Worm (Caenorhabditis elegans) whole organism, L4 larva: ENCODE data around the gene marc-5.

ENCODE experiments used
- T20F7.1 ChIP-seq: fragments of 200-800 bp; sonication (Bioruptor generic); optimal IDR thresholded peaks from 2 replicates; lab custom pipeline; 2018; ENCODE audit warnings: mild to moderate bottlenecking, missing genetic modification characterization, missing compliant biosample characterization
- Y105C5A.15 ChIP-seq: fragments of 200-800 bp; sonication (Bioruptor generic); IDR thresholded peaks from 2 replicates; pipeline ENCODE4 v1.3.6; 2022; ENCODE audit warnings: missing genetic modification characterization, missing compliant biosample characterization
- Y5F2A.4 ChIP-seq: fragments of 200-800 bp; sonication (Bioruptor generic); optimal IDR thresholded peaks from 2 replicates; lab custom pipeline; 2018; ENCODE audit warnings: mild to moderate bottlenecking, missing genetic modification characterization, missing compliant biosample characterization
- ZK546.5 ChIP-seq, 2 experiments: sonication (generic microtip); optimal IDR thresholded peaks; 2 replicates each; lab custom pipeline; 2017; ENCODE audit warnings: missing biosample characterization in 2 of 2, missing genetic modification characterization in 2 of 2
- aha-1 ChIP-seq: fragments of 150-350 bp; peaks from one replicate; lab custom pipeline; 2014; ENCODE audit warnings: missing biosample characterization, missing genetic modification characterization
- ceh-28 ChIP-seq: fragments of 150-350 bp; optimal IDR thresholded peaks from 2 replicates; lab custom pipeline; 2014; ENCODE audit warnings: missing biosample characterization, missing genetic modification reagents, missing genetic modification characterization
- ceh-32 ChIP-seq: sonication (generic microtip); optimal IDR thresholded peaks from 2 replicates; lab custom pipeline; 2016; ENCODE audit warnings: mild to moderate bottlenecking, missing genetic modification characterization, missing compliant biosample characterization; ENCODE audit not compliant: poor library complexity
- ceh-62 ChIP-seq: sonication (generic microtip); optimal IDR thresholded peaks from 2 replicates; lab custom pipeline; 2017; ENCODE audit warnings: missing biosample characterization, missing genetic modification characterization
- ceh-82 ChIP-seq: sonication (generic microtip); optimal IDR thresholded peaks from 2 replicates; lab custom pipeline; 2017; ENCODE audit warnings: missing biosample characterization, missing genetic modification characterization
- ces-1 ChIP-seq: fragments of 150-350 bp; sonication (generic microtip); optimal IDR thresholded peaks from 4 replicates; lab custom pipeline; 2014; ENCODE audit warnings: missing biosample characterization, missing genetic modification reagents, missing genetic modification characterization
- cey-2 ChIP-seq: sonication (generic microtip); optimal IDR thresholded peaks from 3 replicates; lab custom pipeline; 2017; ENCODE audit warnings: missing genetic modification characterization, mild to moderate bottlenecking, missing compliant biosample characterization, antibody characterized with exemption, borderline replicate concordance; ENCODE audit not compliant: insufficient read depth
- ctbp-1 ChIP-seq: fragments of 200-800 bp; sonication (Bioruptor generic); IDR thresholded peaks from 2 replicates; pipeline ENCODE4 v1.3.6; 2022; ENCODE audit warnings: missing genetic modification reagents, missing genetic modification characterization, missing compliant biosample characterization
- daf-16 ChIP-seq, 3 experiments: sonication (generic microtip); optimal IDR thresholded peaks; 2 replicates each; lab custom pipeline; 2016 to 2017; ENCODE audit warnings: missing genetic modification characterization in 3 of 3, missing genetic modification reagents in 3 of 3, mild to moderate bottlenecking in 2 of 3, missing compliant biosample characterization in 2 of 3, missing biosample characterization in 1 of 3, moderate library complexity in 1 of 3
- daf-19 ChIP-seq: fragments of 200-800 bp; sonication (Bioruptor generic); conservative IDR thresholded peaks from 2 replicates; pipeline ENCODE4 v1.3.6; 2022; ENCODE audit warnings: missing genetic modification characterization, missing compliant biosample characterization
- dmd-6 ChIP-seq: fragments of 200-800 bp; sonication (Bioruptor generic); IDR thresholded peaks from 2 replicates; pipeline ENCODE4 v1.3.6; 2022; ENCODE audit warnings: missing genetic modification reagents, missing genetic modification characterization, missing compliant biosample characterization
- dve-1 ChIP-seq: sonication (generic microtip); optimal IDR thresholded peaks from 2 replicates; lab custom pipeline; 2017; ENCODE audit warnings: antibody characterized with exemption, mild to moderate bottlenecking, missing genetic modification characterization, missing compliant biosample characterization; ENCODE audit not compliant: insufficient read depth
- egl-43 ChIP-seq: fragments of 200-800 bp; sonication (Bioruptor generic); IDR thresholded peaks from 2 replicates; pipeline ENCODE4 v1.3.6; 2022; ENCODE audit warnings: missing genetic modification reagents, missing genetic modification characterization, missing compliant biosample characterization
- fos-1 ChIP-seq: fragments of 150-350 bp; optimal IDR thresholded peaks from 2 replicates; lab custom pipeline; 2014; ENCODE audit warnings: missing biosample characterization, missing genetic modification characterization
- hlh-11 ChIP-seq: fragments of 200-800 bp; sonication (Bioruptor generic); optimal IDR thresholded peaks from 2 replicates; lab custom pipeline; 2018; ENCODE audit warnings: mild to moderate bottlenecking, missing genetic modification characterization, missing compliant biosample characterization
- lin-13 ChIP-seq: fragments of 150-350 bp; optimal IDR thresholded peaks from 2 replicates; lab custom pipeline; 2014; ENCODE audit warnings: missing biosample characterization, missing genetic modification reagents, missing genetic modification characterization
- lsy-2 ChIP-seq, 2 experiments: fragments of 150-350 bp in 1 of 2; sonication (generic microtip) in 1 of 2; optimal IDR thresholded peaks; 2 replicates each; lab custom pipeline; 2014 to 2017; ENCODE audit warnings: missing biosample characterization in 2 of 2, missing genetic modification characterization in 2 of 2
- madf-5 ChIP-seq, 2 experiments: fragments of 200-800 bp; sonication (Bioruptor generic); IDR thresholded peaks; 2 replicates each; pipeline ENCODE4 v1.3.6; 2022; ENCODE audit warnings: missing compliant biosample characterization in 2 of 2, missing genetic modification characterization in 2 of 2
- mdl-1 ChIP-seq, 2 experiments: fragments of 150-350 bp in 1 of 2; sonication (generic microtip) in 1 of 2; optimal IDR thresholded peaks; 2 replicates each; lab custom pipeline; 2014 to 2017; ENCODE audit warnings: missing biosample characterization in 2 of 2, missing genetic modification characterization in 2 of 2
- mdt-29 ChIP-seq: fragments of 200-800 bp; sonication (Bioruptor generic); IDR thresholded peaks from 2 replicates; pipeline ENCODE4 v1.3.6; 2022; ENCODE audit warnings: missing genetic modification reagents, missing genetic modification characterization, missing compliant biosample characterization
- mep-1 ChIP-seq: fragments of 150-350 bp; sonication (generic microtip); optimal IDR thresholded peaks from 3 replicates; lab custom pipeline; 2014; ENCODE audit warnings: missing biosample characterization, missing genetic modification characterization
- mes-2 ChIP-seq: sonication (generic microtip); optimal IDR thresholded peaks from 2 replicates; lab custom pipeline; 2016; ENCODE audit warnings: missing genotype, mild to moderate bottlenecking, missing genetic modification characterization, missing compliant biosample characterization; ENCODE audit not compliant: poor library complexity, severe bottlenecking
- mxl-3 ChIP-seq: fragments of 200-800 bp; sonication (Bioruptor generic); optimal IDR thresholded peaks from 2 replicates; lab custom pipeline; 2018; ENCODE audit warnings: mild to moderate bottlenecking, missing genetic modification characterization, missing compliant biosample characterization
- nhr-102 ChIP-seq: sonication (generic microtip); optimal IDR thresholded peaks from 2 replicates; lab custom pipeline; 2016; ENCODE audit warnings: mild to moderate bottlenecking, missing genetic modification characterization, moderate library complexity, missing compliant biosample characterization
- nhr-111 ChIP-seq: fragments of 200-800 bp; sonication (Bioruptor generic); optimal IDR thresholded peaks from 2 replicates; lab custom pipeline; 2018; ENCODE audit warnings: mild to moderate bottlenecking, missing genetic modification characterization, missing compliant biosample characterization
- nhr-237 ChIP-seq: sonication (generic microtip); optimal IDR thresholded peaks from 2 replicates; lab custom pipeline; 2017; ENCODE audit warnings: missing biosample characterization, missing genetic modification characterization
- nhr-28 ChIP-seq: fragments of 150-350 bp; optimal IDR thresholded peaks from 2 replicates; lab custom pipeline; 2014; ENCODE audit warnings: missing biosample characterization, missing genetic modification characterization
- nhr-6 ChIP-seq: fragments of 150-350 bp; optimal IDR thresholded peaks from 2 replicates; lab custom pipeline; 2014; ENCODE audit warnings: missing biosample characterization, missing genetic modification characterization
- nhr-77 ChIP-seq: fragments of 150-350 bp; optimal IDR thresholded peaks from 2 replicates; lab custom pipeline; 2014; ENCODE audit warnings: missing biosample characterization, missing genetic modification characterization
- pqm-1 ChIP-seq: sonication (generic microtip); optimal IDR thresholded peaks from 2 replicates; lab custom pipeline; 2017; ENCODE audit warnings: missing biosample characterization, missing genetic modification characterization
- set-16 ChIP-seq: fragments of 200-800 bp; sonication (Bioruptor generic); IDR thresholded peaks from 2 replicates; pipeline ENCODE4 v1.3.6; 2022; ENCODE audit warnings: missing genetic modification reagents, missing genetic modification characterization, missing compliant biosample characterization
- snpc-4 ChIP-seq: fragments of 150-350 bp; optimal IDR thresholded peaks from 2 replicates; lab custom pipeline; 2014; ENCODE audit warnings: missing biosample characterization, missing genetic modification characterization
- unc-39 ChIP-seq: sonication (generic microtip); optimal IDR thresholded peaks from 2 replicates; lab custom pipeline; 2017; ENCODE audit warnings: missing biosample characterization, missing genetic modification characterization
- vab-7 ChIP-seq: fragments of 200-800 bp; sonication (Bioruptor generic); IDR thresholded peaks from 2 replicates; pipeline ENCODE4 v1.3.6; 2022; ENCODE audit warnings: missing genetic modification reagents, missing genetic modification characterization, missing compliant biosample characterization
- zag-1 ChIP-seq: fragments of 150-350 bp; optimal IDR thresholded peaks from 2 replicates; lab custom pipeline; 2014; ENCODE audit warnings: missing biosample characterization, missing genetic modification characterization

The marc-5 gene

DNA sequence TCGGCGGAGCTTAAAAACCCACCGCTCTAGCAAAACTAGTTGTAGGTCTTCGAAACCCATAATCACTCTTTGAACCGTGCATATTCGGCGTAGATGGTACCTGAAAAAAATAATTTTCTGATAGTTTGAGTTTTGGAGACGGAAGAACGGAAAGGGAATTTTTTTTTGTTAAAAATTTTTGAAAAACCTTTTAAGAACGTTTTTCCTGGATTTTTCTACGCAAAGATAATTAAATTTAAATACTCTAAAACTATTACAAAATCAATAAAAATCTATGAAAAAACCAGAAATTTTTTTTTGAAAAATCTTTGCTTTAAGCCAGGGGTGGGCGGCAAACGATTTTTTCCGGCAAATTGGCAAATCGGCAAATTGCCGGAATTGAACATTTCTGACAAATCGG is at the start of gene marc-5:
Gene marc-5, minus strand, starts transcription at position 101 of the 400 bp plus-strand sequence.
- TF ChIP-seq snpc-4 (tag; lab: Kevin White, UChicago), result no peak
- TF ChIP-seq ZK546.5 (tag; optimal IDR thresholded peaks at IDR 0.05; lab: Kevin White, UChicago), result no peak
- TF ChIP-seq mdt-29 (GFP tag; lab: Robert Waterston, UW), result no peak
- no peak for TF ChIP-seq fos-1 (tag; lab: Kevin White, UChicago)
- TF ChIP-seq set-16 (GFP tag; lab: Robert Waterston, UW), result no peak
- TF ChIP-seq ceh-32 (tag; lab: Kevin White, UChicago), result no peak
- TF ChIP-seq Y5F2A.4 (GFP tag; lab: Kevin White, UChicago), result no peak

DNA sequence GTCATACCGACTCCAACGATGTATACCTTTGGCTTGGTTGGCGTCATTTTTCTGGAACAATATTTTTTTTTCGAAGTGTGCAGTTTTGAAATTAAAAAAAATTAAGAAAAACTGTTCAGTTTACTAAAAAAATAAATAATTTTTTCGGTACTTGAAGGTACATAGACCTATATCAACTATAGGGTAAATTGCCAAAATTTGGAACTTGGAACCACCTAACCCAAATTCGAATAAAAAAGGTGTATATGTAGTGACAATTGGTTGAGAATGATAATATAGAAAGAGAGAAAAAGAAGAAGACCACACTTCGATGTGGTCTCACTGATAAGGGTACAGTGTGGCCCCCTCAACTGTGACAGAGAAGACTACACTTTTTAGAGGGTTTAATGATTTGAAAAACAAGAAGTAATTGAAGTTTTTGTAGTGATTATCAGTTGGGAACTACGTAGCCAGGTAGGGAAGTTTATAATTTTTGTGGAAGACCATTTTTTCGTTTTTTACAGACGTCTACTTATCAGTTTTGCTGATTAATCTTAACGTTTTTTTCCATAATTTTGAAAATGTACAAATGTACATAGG is 46.4 kb upstream of the marc-5 start, which contains the start of gene daf-22:
Gene daf-22, minus strand, starts transcription at position 51 of the 579 bp plus-strand sequence.
- TF ChIP-seq nhr-102 (tag; lab: Kevin White, UChicago), result peak; percentile 6
- TF ChIP-seq nhr-6 (tag; lab: Kevin White, UChicago), result peak; percentile 36
- peak; percentile 93 for TF ChIP-seq dve-1
- peak in 1 of 2 experiments; percentile 40 for TF ChIP-seq lsy-2 (tag; optimal IDR thresholded peaks at IDR 0.05; lab: Kevin White, UChicago)
- peak; percentile 70 for TF ChIP-seq hlh-11 (tag; lab: Kevin White, UChicago)
- TF ChIP-seq mdl-1 (tag; optimal IDR thresholded peaks at IDR 0.05; lab: Kevin White, UChicago), result no peak
- TF ChIP-seq nhr-77, result peak; percentile 72
- peak; percentile 100 for TF ChIP-seq nhr-28 (tag; lab: Kevin White, UChicago)
- TF ChIP-seq mes-2 (tag; lab: Kevin White, UChicago), result peak; percentile 45
- TF ChIP-seq ceh-28 (tag; lab: Kevin White, UChicago), result no peak
- TF ChIP-seq daf-16 (GFP tag; optimal IDR thresholded peaks at IDR 0.05; lab: Kevin White, UChicago), result no peak
- peak; percentile 75 for TF ChIP-seq daf-16 (tag; optimal IDR thresholded peaks at IDR 0.05; lab: Kevin White, UChicago)
- TF ChIP-seq cey-2 (tag; lab: Kevin White, UChicago), result peak; percentile 40
- TF ChIP-seq mep-1 (tag; lab: Kevin White, UChicago), result peak; percentile 53
- peak; percentile 76 for TF ChIP-seq pqm-1 (tag; lab: Kevin White, UChicago)
- peak; percentile 74 for TF ChIP-seq dmd-6 (GFP tag; lab: Robert Waterston, UW)
- no peak for TF ChIP-seq egl-43
- TF ChIP-seq, all 104 proteins: peak for 13

DNA sequence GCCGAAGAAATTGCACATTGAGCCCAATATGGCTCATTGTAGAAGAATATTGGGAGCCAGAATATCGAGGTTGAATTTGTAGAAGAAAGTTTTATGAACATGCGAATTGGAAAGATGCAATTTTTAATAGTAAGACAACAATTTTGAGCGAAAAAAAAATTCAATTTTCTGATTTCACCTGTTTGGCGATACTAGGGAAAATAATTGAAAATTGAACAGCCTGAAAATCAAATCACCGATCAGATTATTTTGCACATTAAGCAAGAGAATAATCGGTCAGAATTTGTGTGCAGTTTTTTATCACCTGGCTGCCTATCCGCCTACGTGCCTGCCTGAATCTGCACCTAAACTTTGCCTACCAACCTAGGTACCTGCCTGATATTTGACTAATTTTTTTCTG is 41.2 kb upstream of the marc-5 start, which contains the start of gene sre-26:
Gene sre-26, minus strand, starts transcription at position 101 of the 400 bp plus-strand sequence.
- TF ChIP-seq ces-1 (GFP tag; lab: Kevin White, UChicago) (no peak), zag-1 (tag; lab: Kevin White, UChicago) (no peak), nhr-111 (no peak), Y5F2A.4 (GFP tag; lab: Kevin White, UChicago) (no peak)

DNA sequence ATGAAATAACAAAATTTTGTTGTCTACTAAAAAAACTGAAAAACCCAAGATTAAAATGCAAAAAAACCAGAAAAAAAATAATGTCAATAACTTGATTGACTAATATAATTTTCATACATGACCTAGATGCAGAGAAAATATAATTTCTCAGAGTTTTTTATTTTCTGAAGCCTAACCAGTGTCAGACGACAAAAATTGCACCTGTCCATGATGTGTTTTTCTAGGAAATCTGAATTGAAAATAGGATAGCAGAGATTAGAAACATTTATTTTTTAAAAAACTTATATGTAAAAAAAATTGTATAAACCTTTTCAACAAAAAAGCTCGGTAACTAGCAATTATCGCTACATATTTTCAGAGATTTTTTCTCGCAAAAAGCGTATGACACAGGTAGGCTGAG is 38.7 kb upstream of the marc-5 start:
- no peak for TF ChIP-seq mxl-3 (GFP tag; lab: Kevin White, UChicago)
- TF ChIP-seq ceh-82, result no peak
- no peak for TF ChIP-seq unc-39 (tag; lab: Kevin White, UChicago)
- TF ChIP-seq Y105C5A.15 (GFP tag; lab: Robert Waterston, UW), result no peak
- no peak for TF ChIP-seq nhr-237 (tag; lab: Kevin White, UChicago)
- TF ChIP-seq mes-2 (tag; lab: Kevin White, UChicago), result no peak
- TF ChIP-seq madf-5 (GFP tag; IDR thresholded peaks at IDR 0.05; lab: Robert Waterston, UW), result no peak
- no peak for TF ChIP-seq vab-7 (GFP tag; lab: Robert Waterston, UW)
- no peak for TF ChIP-seq ctbp-1
- no peak for TF ChIP-seq T20F7.1
- no peak for TF ChIP-seq lin-13
- no peak for TF ChIP-seq ceh-62
- no peak for TF ChIP-seq aha-1
- TF ChIP-seq daf-19 (GFP tag; lab: Robert Waterston, UW), result no peak
- no peak for TF ChIP-seq mdt-29 (GFP tag; lab: Robert Waterston, UW)
